Worm (Caenorhabditis elegans): Measurements from ENCODE around the gene BE10.1.

The BE10.1 gene

ce11 chrIII:12813193-12813592 is 23.9 kb upstream of the BE10.1 start, which contains the start of gene BE10.4:
Gene BE10.4, plus strand, starts transcription at chrIII:12813493.
- TF ChIP-seq pha-4 (tag; optimal IDR thresholded peaks at IDR 0.05), result no peak
- no peak for TF ChIP-seq snpc-4 (tag; optimal IDR thresholded peaks at IDR 0.05)
- TF ChIP-seq unc-62 (GFP tag; optimal IDR thresholded peaks at IDR 0.05), result no peak
- TF ChIP-seq hlh-1 (tag; optimal IDR thresholded peaks at IDR 0.05), result no peak
- no peak for TF ChIP-seq ham-2 (GFP tag; optimal IDR thresholded peaks at IDR 0.05)
- TF ChIP-seq nhr-237 (tag; optimal IDR thresholded peaks at IDR 0.05), result no peak
- no peak for TF ChIP-seq unc-120 (tag; optimal IDR thresholded peaks at IDR 0.05; ENCODE audit: poor library complexity, severe bottlenecking)
- no peak for TF ChIP-seq drap-1 (GFP tag; optimal IDR thresholded peaks at IDR 0.05)
- no peak for TF ChIP-seq ceh-43 (GFP tag; optimal IDR thresholded peaks at IDR 0.05)
- no peak for TF ChIP-seq cnd-1 (tag; optimal IDR thresholded peaks at IDR 0.05)
- TF ChIP-seq unc-39 (tag; optimal IDR thresholded peaks at IDR 0.05), result no peak
- no peak for TF ChIP-seq sptf-1 (tag; optimal IDR thresholded peaks at IDR 0.05)
- no peak for TF ChIP-seq M03D4.4 (tag; optimal IDR thresholded peaks at IDR 0.05)
- no peak for TF ChIP-seq bed-3 (GFP tag; optimal IDR thresholded peaks at IDR 0.05)
- no peak for TF ChIP-seq blmp-1 (tag; optimal IDR thresholded peaks at IDR 0.05)
- TF ChIP-seq nhr-28 (tag; optimal IDR thresholded peaks at IDR 0.05), result no peak
- TF ChIP-seq zip-8 (tag; optimal IDR thresholded peaks at IDR 0.05), result no peak
- no peak for TF ChIP-seq sem-2 (GFP tag; optimal IDR thresholded peaks at IDR 0.05)

- TF ChIP-seq zip-8 (tag; optimal IDR thresholded peaks at IDR 0.05) (no peak), nhr-76 (tag; optimal IDR thresholded peaks at IDR 0.05) (no peak), ces-1 (GFP tag; optimal IDR thresholded peaks at IDR 0.05) (no peak), lin-32 (GFP tag; optimal IDR thresholded peaks at IDR 0.05) (no peak), nhr-2 (tag; optimal IDR thresholded peaks at IDR 0.05) (no peak), nhr-28 (tag; optimal IDR thresholded peaks at IDR 0.05) (no peak), mls-2 (tag; optimal IDR thresholded peaks at IDR 0.05) (no peak), pha-4 (tag; optimal IDR thresholded peaks at IDR 0.05) (no peak), ham-2 (GFP tag; optimal IDR thresholded peaks at IDR 0.05) (no peak), elt-1 (tag; optimal IDR thresholded peaks at IDR 0.05; ENCODE audit: borderline replicate concordance, insufficient read depth) (no peak), sem-2 (GFP tag; optimal IDR thresholded peaks at IDR 0.05) (no peak), lin-13 (tag; optimal IDR thresholded peaks at IDR 0.05) (no peak), snpc-4 (tag; optimal IDR thresholded peaks at IDR 0.05) (no peak), sptf-1 (tag; optimal IDR thresholded peaks at IDR 0.05) (no peak), elt-3 (tag; optimal IDR thresholded peaks at IDR 0.05) (no peak), drap-1 (GFP tag; optimal IDR thresholded peaks at IDR 0.05) (no peak), ceh-43 (GFP tag; optimal IDR thresholded peaks at IDR 0.05) (no peak), blmp-1 (tag; optimal IDR thresholded peaks at IDR 0.05) (no peak), lsy-2 (tag; optimal IDR thresholded peaks at IDR 0.05) (no peak), unc-62 (GFP tag; optimal IDR thresholded peaks at IDR 0.05) (no peak)
Observed at ce11 chrIII:12807726-12808125, 18.4 kb upstream of the BE10.1 start, which contains the start of gene BE10.3. Gene BE10.3, plus strand, starts transcription at chrIII:12808026.

ce11 chrIII:12806712-12807111 is 17.4 kb upstream of the BE10.1 start, which contains the start of gene BE10.5:
Gene BE10.5, minus strand, starts transcription at chrIII:12806812.
- TF ChIP-seq pha-4 (tag; optimal IDR thresholded peaks at IDR 0.05), result no peak
- TF ChIP-seq bed-3 (GFP tag; optimal IDR thresholded peaks at IDR 0.05), result no peak
- no peak for TF ChIP-seq elt-3 (tag; optimal IDR thresholded peaks at IDR 0.05)
- no peak for TF ChIP-seq snpc-4 (tag; optimal IDR thresholded peaks at IDR 0.05)
- no peak for TF ChIP-seq ztf-11 (tag; optimal IDR thresholded peaks at IDR 0.05)
- no peak for TF ChIP-seq mls-2 (tag; optimal IDR thresholded peaks at IDR 0.05)
- no peak for TF ChIP-seq sem-2 (GFP tag; optimal IDR thresholded peaks at IDR 0.05)
- no peak for TF ChIP-seq lin-13 (tag; optimal IDR thresholded peaks at IDR 0.05)
- TF ChIP-seq mep-1 (tag; optimal IDR thresholded peaks at IDR 0.05), result no peak
- TF ChIP-seq ham-2 (GFP tag; optimal IDR thresholded peaks at IDR 0.05), result no peak
- no peak for TF ChIP-seq M03D4.4 (tag; optimal IDR thresholded peaks at IDR 0.05)
- no peak for TF ChIP-seq nhr-28 (tag; optimal IDR thresholded peaks at IDR 0.05)
- no peak for TF ChIP-seq lsy-2 (tag; optimal IDR thresholded peaks at IDR 0.05)

ce11 chrIII:12800529-12800928 is 11.2 kb upstream of the BE10.1 start:
- TF ChIP-seq mab-5 (tag; optimal IDR thresholded peaks at IDR 0.05), result no peak
- no peak for TF ChIP-seq ceh-83 (GFP tag; optimal IDR thresholded peaks at IDR 0.05)
- TF ChIP-seq nhr-12 (tag; optimal IDR thresholded peaks at IDR 0.05), result no peak
- no peak for TF ChIP-seq M03D4.4 (tag; optimal IDR thresholded peaks at IDR 0.05)
- TF ChIP-seq snpc-4 (tag; optimal IDR thresholded peaks at IDR 0.05), result no peak
- TF ChIP-seq ces-1 (GFP tag; optimal IDR thresholded peaks at IDR 0.05), result no peak
- TF ChIP-seq drap-1 (GFP tag; optimal IDR thresholded peaks at IDR 0.05), result no peak
- TF ChIP-seq mep-1 (tag; optimal IDR thresholded peaks at IDR 0.05), result no peak
- TF ChIP-seq bed-3 (GFP tag; optimal IDR thresholded peaks at IDR 0.05), result no peak
- TF ChIP-seq blmp-1 (tag; optimal IDR thresholded peaks at IDR 0.05), result peak; percentile 96
- TF ChIP-seq lin-32 (GFP tag; optimal IDR thresholded peaks at IDR 0.05), result no peak
- TF ChIP-seq ham-2 (GFP tag; optimal IDR thresholded peaks at IDR 0.05), result peak; percentile 95
- TF ChIP-seq elt-1 (tag; optimal IDR thresholded peaks at IDR 0.05; ENCODE audit: borderline replicate concordance, insufficient read depth), result peak; percentile 70
- TF ChIP-seq elt-3 (tag; optimal IDR thresholded peaks at IDR 0.05), result no peak
- no peak for TF ChIP-seq sptf-1 (tag; optimal IDR thresholded peaks at IDR 0.05)
- no peak for TF ChIP-seq lin-13 (tag; optimal IDR thresholded peaks at IDR 0.05)
- TF ChIP-seq ceh-39 (tag; optimal IDR thresholded peaks at IDR 0.05), result no peak
- TF ChIP-seq tbx-8 (GFP tag; optimal IDR thresholded peaks at IDR 0.05), result no peak
- no peak for TF ChIP-seq mls-2 (tag; optimal IDR thresholded peaks at IDR 0.05)
- no peak for TF ChIP-seq nhr-237 (tag; optimal IDR thresholded peaks at IDR 0.05)
- no peak for TF ChIP-seq nhr-76 (tag; optimal IDR thresholded peaks at IDR 0.05)
- no peak for TF ChIP-seq ceh-43 (GFP tag; optimal IDR thresholded peaks at IDR 0.05)

Data from whole organism, mixed stage, embryonic.